Worm (Caenorhabditis elegans): ENCODE measurements around the gene T26E4.3.

DNA sequence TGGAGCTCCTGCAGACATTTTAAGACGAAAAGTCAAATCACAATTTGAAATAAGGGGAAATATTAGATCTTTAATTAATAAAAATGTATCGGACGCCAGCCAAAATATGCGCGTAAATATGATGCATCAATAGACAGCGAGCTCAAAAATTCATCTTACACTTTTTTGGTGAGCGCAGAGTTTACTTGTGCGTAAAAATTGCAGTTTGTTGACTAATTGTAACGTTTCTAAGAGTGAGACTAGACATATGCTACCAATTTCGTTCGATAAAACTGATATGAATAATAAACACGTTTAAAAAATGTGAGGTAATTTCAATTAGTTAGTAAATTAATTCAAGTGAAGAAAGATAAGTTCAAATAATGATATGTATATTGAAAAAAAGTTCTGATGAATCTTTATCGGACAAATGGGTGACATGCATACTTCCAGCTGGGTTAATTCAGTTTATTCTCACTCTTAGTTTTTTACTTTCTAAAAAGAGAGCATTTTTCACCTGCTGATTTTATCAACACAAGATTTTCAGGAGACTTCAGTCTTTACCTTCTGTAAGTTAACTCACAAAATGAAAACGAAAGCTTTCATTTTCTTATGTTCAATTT is 3.4 kb upstream of the T26E4.3 start, which contains the start of the genes nhr-285 and irld-52:
- no peak for TF ChIP-seq blmp-1 (tag; optimal IDR thresholded peaks at IDR 0.05)
- no peak for TF ChIP-seq nhr-12 (tag; optimal IDR thresholded peaks at IDR 0.05)
- no peak for TF ChIP-seq zip-8 (tag; optimal IDR thresholded peaks at IDR 0.05)
